Worm (Caenorhabditis elegans) whole organism, early embryonic: Measurements from ENCODE around the gene him-4.

Source experiments
- B0310.2 ChIP-seq: sonication (generic microtip); optimal IDR thresholded peaks from 2 replicates; lab custom pipeline; 2016; ENCODE audit warnings: mild to moderate bottlenecking, missing genetic modification characterization, missing compliant biosample characterization
- F13C5.2 ChIP-seq: sonication (generic microtip); optimal IDR thresholded peaks from 2 replicates; lab custom pipeline; 2017; ENCODE audit warnings: mild to moderate bottlenecking, missing genetic modification characterization, inconsistent platforms, missing compliant biosample characterization
- ama-1 ChIP-seq: fragments of 150-350 bp; optimal IDR thresholded peaks from 2 replicates; lab custom pipeline; 2014
- ceh-13 ChIP-seq: fragments of 200-800 bp; sonication (Bioruptor generic); optimal IDR thresholded peaks from 2 replicates; lab custom pipeline; 2018; ENCODE audit warnings: mild to moderate bottlenecking, missing genetic modification characterization, missing compliant biosample characterization
- ceh-36 ChIP-seq: sonication (generic microtip); optimal IDR thresholded peaks from 2 replicates; lab custom pipeline; 2016; ENCODE audit warnings: missing genetic modification characterization, inconsistent platforms, missing compliant biosample characterization
- ets-7 ChIP-seq: sonication (generic microtip); optimal IDR thresholded peaks from 2 replicates; lab custom pipeline; 2016; ENCODE audit warnings: missing genotype, missing genetic modification characterization, missing compliant biosample characterization
- flt-1 ChIP-seq: fragments of 200-800 bp; sonication (Bioruptor generic); IDR thresholded peaks from 2 replicates; pipeline ENCODE4 v1.3.6; 2022; ENCODE audit warnings: missing genetic modification characterization, missing compliant biosample characterization
- hmg-4 ChIP-seq: fragments of 200-800 bp; sonication (Bioruptor generic); optimal IDR thresholded peaks from 2 replicates; lab custom pipeline; 2018; ENCODE audit warnings: mild to moderate bottlenecking, missing genetic modification characterization, missing compliant biosample characterization
- hnd-1 ChIP-seq: sonication (generic microtip); optimal IDR thresholded peaks from 2 replicates; lab custom pipeline; 2016; ENCODE audit warnings: missing genetic modification characterization, missing compliant biosample characterization
- scrt-1 ChIP-seq: fragments of 200-800 bp; sonication (Bioruptor generic); IDR thresholded peaks from 2 replicates; pipeline ENCODE4 v1.3.6; 2022; ENCODE audit warnings: missing genetic modification characterization, missing compliant biosample characterization
- tra-4 ChIP-seq: sonication (generic microtip); optimal IDR thresholded peaks from 2 replicates; lab custom pipeline; 2017; ENCODE audit warnings: missing genetic modification characterization, missing compliant biosample characterization

ce11 chrX:9794173-9794572, 76.8 kb downstream of the him-4 start, which contains the start of gene F36G3.2:
- TF ChIP-seq tra-4 (no peak), hmg-4 (GFP tag; lab: Kevin White, UChicago) (no peak), scrt-1 (GFP tag; lab: Robert Waterston, UW) (no peak), flt-1 (GFP tag; lab: Robert Waterston, UW) (no peak), ama-1 (no peak), F13C5.2 (tag; lab: Kevin White, UChicago) (no peak), ets-7 (tag; lab: Kevin White, UChicago) (no peak), ceh-36 (tag; lab: Kevin White, UChicago) (no peak), B0310.2 (tag; lab: Kevin White, UChicago) (no peak), ceh-13 (GFP tag; lab: Kevin White, UChicago) (no peak), hnd-1 (tag; lab: Kevin White, UChicago) (no peak)
